Fruit fly (Drosophila melanogaster): ENCODE results near the gene Mst27D.

The Mst27D gene

dm6 chr2L:7051740-7052139 lies 8.9 kb downstream of the Mst27D start:
- TF ChIP-seq Myb (GFP tag; optimal IDR thresholded peaks at IDR 0.05): no peak
- TF ChIP-seq Dref (GFP tag; IDR thresholded peaks at IDR 0.05): no peak
- TF ChIP-seq CG7839 (tag; optimal IDR thresholded peaks at IDR 0.05): no peak
- TF ChIP-seq CG12391 (tag; optimal IDR thresholded peaks at IDR 0.05): no peak
- TF ChIP-seq Stat92E (GFP tag; optimal IDR thresholded peaks at IDR 0.05): no peak
- no peak for TF ChIP-seq HLH3B (GFP tag; IDR thresholded peaks at IDR 0.05)
- no peak for TF ChIP-seq Nf-YC (tag; optimal IDR thresholded peaks at IDR 0.05)
- no peak for TF ChIP-seq pita (GFP tag; optimal IDR thresholded peaks at IDR 0.05)
- no peak for TF ChIP-seq CG11093 (GFP tag; IDR thresholded peaks at IDR 0.05)
- TF ChIP-seq sens (GFP tag): no peak
- no peak for TF ChIP-seq CG13296 (GFP tag; optimal IDR thresholded peaks at IDR 0.05)
- no peak for TF ChIP-seq Kr (GFP tag; optimal IDR thresholded peaks at IDR 0.05)
- no peak for TF ChIP-seq ash1 (GFP tag; optimal IDR thresholded peaks at IDR 0.05)
- no peak for TF ChIP-seq HmgD (GFP tag; optimal IDR thresholded peaks at IDR 0.05)
- TF ChIP-seq Dip2 (GFP tag; IDR thresholded peaks at IDR 0.05): no peak
- no peak for TF ChIP-seq CG12219 (GFP tag; optimal IDR thresholded peaks at IDR 0.05)
- TF ChIP-seq CG32772 (GFP tag; IDR thresholded peaks at IDR 0.05): no peak
- TF ChIP-seq ranshi (GFP tag; IDR thresholded peaks at IDR 0.05): no peak
- TF ChIP-seq insv (GFP tag; optimal IDR thresholded peaks at IDR 0.05): no peak
- no peak for TF ChIP-seq lab (GFP tag; optimal IDR thresholded peaks at IDR 0.05)

- no peak for TF ChIP-seq CG9727 (GFP tag; optimal IDR thresholded peaks at IDR 0.05)
- peak; percentile 47 for TF ChIP-seq nerfin-1 (tag; optimal IDR thresholded peaks at IDR 0.05)
- TF ChIP-seq grau (tag; optimal IDR thresholded peaks at IDR 0.05): peak; percentile 34
- peak; percentile 33 for TF ChIP-seq CG8478 (optimal IDR thresholded peaks at IDR 0.05)
- TF ChIP-seq CG17568 (GFP tag; optimal IDR thresholded peaks at IDR 0.05): no peak
- TF ChIP-seq Dll (GFP tag; IDR thresholded peaks at IDR 0.05; ENCODE audit: partially characterized antibody): 0 out of 4 replicates have a peak, but pooled peaks have one; percentile 8
- no peak for TF ChIP-seq NK7.1 (GFP tag; optimal IDR thresholded peaks at IDR 0.05)
- peak; percentile 36 for TF ChIP-seq CG10267 (tag; optimal IDR thresholded peaks at IDR 0.05)
- no peak for TF ChIP-seq CG14710 (tag; optimal IDR thresholded peaks at IDR 0.05)
- TF ChIP-seq onecut (GFP tag; IDR thresholded peaks at IDR 0.05): peak; percentile 96
- no peak for TF ChIP-seq CG6689 (GFP tag; IDR thresholded peaks at IDR 0.05)
- TF ChIP-seq MTF-1 (GFP tag; optimal IDR thresholded peaks at IDR 0.05; ENCODE audit: borderline replicate concordance): no peak
- peak; percentile 67 for TF ChIP-seq stwl (tag; optimal IDR thresholded peaks at IDR 0.05)
- TF ChIP-seq CG1832 (GFP tag; optimal IDR thresholded peaks at IDR 0.05): peak; percentile 60
- TF ChIP-seq ara (GFP tag; IDR thresholded peaks at IDR 0.05): 0 out of 2 replicates have a peak, but pooled peaks have one; percentile 7
Observed at dm6 chr2L:7050492-7051182, 10.0 kb downstream of the Mst27D start.

- TF ChIP-seq slou (GFP tag; optimal IDR thresholded peaks at IDR 0.05) (no peak), eve (GFP tag; optimal IDR thresholded peaks at IDR 0.05) (no peak), lola (GFP tag; optimal IDR thresholded peaks at IDR 0.05) (no peak), pros (GFP tag; optimal IDR thresholded peaks at IDR 0.05) (peak; percentile 10), HLH3B (GFP tag; IDR thresholded peaks at IDR 0.05) (0 out of 2 replicates have a peak, but pooled peaks have one; percentile 6), CG34224 (GFP tag; IDR thresholded peaks at IDR 0.05; ENCODE audit: partially characterized antibody) (no peak), fd3F (GFP tag; optimal IDR thresholded peaks at IDR 0.05) (no peak), ems (GFP tag; optimal IDR thresholded peaks at IDR 0.05) (no peak), trh (GFP tag; optimal IDR thresholded peaks at IDR 0.05) (no peak), ac (GFP tag; optimal IDR thresholded peaks at IDR 0.05) (peak; percentile 12), wor (GFP tag; IDR thresholded peaks at IDR 0.05) (no peak), CG10267 (tag; optimal IDR thresholded peaks at IDR 0.05) (no peak), CG31441 (GFP tag; IDR thresholded peaks at IDR 0.05) (no peak), E2f1 (GFP tag; IDR thresholded peaks at IDR 0.05) (no peak), Stat92E (GFP tag; optimal IDR thresholded peaks at IDR 0.05) (no peak), Eip74EF (GFP tag; optimal IDR thresholded peaks at IDR 0.05) (no peak)
Observed at dm6 chr2L:7049680-7050289, 10.9 kb downstream of the Mst27D start.

Measured in whole organism, embryonic.